Worm (Caenorhabditis elegans) whole organism, L3 larva: Measurements from ENCODE around the gene lgc-7.

ENCODE experiments used
- aly-2 ChIP-seq: fragments of 150-350 bp; optimal IDR thresholded peaks from 2 replicates; lab custom pipeline; 2014; ENCODE audit warnings: missing biosample characterization, missing genetic modification characterization
- ama-1 ChIP-seq: fragments of 150-350 bp; optimal IDR thresholded peaks from 2 replicates; lab custom pipeline; 2018
- ceh-28 ChIP-seq: fragments of 150-350 bp; optimal IDR thresholded peaks from 2 replicates; lab custom pipeline; 2014; ENCODE audit warnings: missing biosample characterization, missing genetic modification reagents, missing genetic modification characterization
- ceh-82 ChIP-seq: fragments of 150-350 bp; optimal IDR thresholded peaks from 2 replicates; lab custom pipeline; 2014; ENCODE audit warnings: missing biosample characterization, missing genetic modification characterization
- elt-1 ChIP-seq: fragments of 150-350 bp; optimal IDR thresholded peaks from 2 replicates; lab custom pipeline; 2014; ENCODE audit warnings: missing biosample characterization, missing genetic modification characterization
- elt-2 ChIP-seq: sonication (generic microtip); optimal IDR thresholded peaks from 2 replicates; lab custom pipeline; 2016; ENCODE audit warnings: missing genetic modification reagents, mild to moderate bottlenecking, missing genetic modification characterization, missing compliant biosample characterization
- elt-3 ChIP-seq, 3 experiments: fragments of 150-350 bp in 1 of 3; sonication (generic microtip) in 2 of 3; optimal IDR thresholded peaks; 2 replicates in 2 of 3; 4 replicates in 1 of 3; lab custom pipeline; 2014 to 2017; ENCODE audit warnings: missing biosample characterization in 3 of 3, missing genetic modification characterization in 3 of 3
- fkh-10 ChIP-seq: sonication (generic microtip); optimal IDR thresholded peaks from 2 replicates; lab custom pipeline; 2017; ENCODE audit warnings: missing biosample characterization, missing genetic modification reagents, missing genetic modification characterization
- hmg-11 ChIP-seq: sonication (generic microtip); optimal IDR thresholded peaks from 2 replicates; lab custom pipeline; 2016; ENCODE audit warnings: missing genetic modification characterization, missing compliant biosample characterization
- lin-15B ChIP-seq: fragments of 150-350 bp; optimal IDR thresholded peaks from 2 replicates; lab custom pipeline; 2014; ENCODE audit warnings: missing biosample characterization, missing genetic modification characterization
- lin-39 ChIP-seq: fragments of 150-350 bp; optimal IDR thresholded peaks from 2 replicates; lab custom pipeline; 2018; ENCODE audit warnings: missing biosample characterization, missing genetic modification reagents, missing genetic modification characterization
- lsy-12 ChIP-seq: sonication (generic microtip); optimal IDR thresholded peaks from 2 replicates; lab custom pipeline; 2016; ENCODE audit warnings: mild to moderate bottlenecking, missing genetic modification characterization, missing compliant biosample characterization
- mdl-1 ChIP-seq: fragments of 150-350 bp; optimal IDR thresholded peaks from 2 replicates; lab custom pipeline; 2014; ENCODE audit warnings: missing biosample characterization, missing genetic modification characterization
- nfya-1 ChIP-seq: sonication (generic microtip); optimal IDR thresholded peaks from 2 replicates; lab custom pipeline; 2017; ENCODE audit warnings: missing genetic modification characterization, mild to moderate bottlenecking, missing compliant biosample characterization, antibody characterized with exemption, moderate library complexity; ENCODE audit not compliant: insufficient read depth
- nhr-23 ChIP-seq: fragments of 150-350 bp; optimal IDR thresholded peaks from 2 replicates; lab custom pipeline; 2014; ENCODE audit warnings: missing biosample characterization, missing genetic modification reagents, missing genetic modification characterization
- nhr-237 ChIP-seq: fragments of 150-350 bp; optimal IDR thresholded peaks from 2 replicates; lab custom pipeline; 2014; ENCODE audit warnings: missing biosample characterization, missing genetic modification characterization
- pha-4 ChIP-seq: fragments of 150-350 bp; optimal IDR thresholded peaks from 2 replicates; lab custom pipeline; 2014; ENCODE audit warnings: missing biosample characterization, missing genetic modification reagents, missing genetic modification characterization
- pqm-1 ChIP-seq: fragments of 150-350 bp; optimal IDR thresholded peaks from 2 replicates; lab custom pipeline; 2017; ENCODE audit warnings: missing biosample characterization, missing genetic modification characterization, inconsistent platforms
- sea-2 ChIP-seq: fragments of 150-350 bp; sonication (generic microtip); optimal IDR thresholded peaks from 4 replicates; lab custom pipeline; 2014; ENCODE audit warnings: missing biosample characterization, missing genetic modification reagents, missing genetic modification characterization
- skn-1 ChIP-seq: fragments of 150-350 bp; optimal IDR thresholded peaks from 2 replicates; lab custom pipeline; 2014; ENCODE audit warnings: missing biosample characterization, missing genetic modification characterization
- snpc-4 ChIP-seq: fragments of 150-350 bp; optimal IDR thresholded peaks from 2 replicates; lab custom pipeline; 2014; ENCODE audit warnings: missing biosample characterization, missing genetic modification characterization
- ztf-11 ChIP-seq: fragments of 150-350 bp; optimal IDR thresholded peaks from 2 replicates; lab custom pipeline; 2014; ENCODE audit warnings: missing biosample characterization, missing genetic modification characterization
- ztf-4 ChIP-seq: fragments of 150-350 bp; optimal IDR thresholded peaks from 2 replicates; lab custom pipeline; 2014; ENCODE audit warnings: missing biosample characterization, missing genetic modification characterization

lgc-7 gene

DNA sequence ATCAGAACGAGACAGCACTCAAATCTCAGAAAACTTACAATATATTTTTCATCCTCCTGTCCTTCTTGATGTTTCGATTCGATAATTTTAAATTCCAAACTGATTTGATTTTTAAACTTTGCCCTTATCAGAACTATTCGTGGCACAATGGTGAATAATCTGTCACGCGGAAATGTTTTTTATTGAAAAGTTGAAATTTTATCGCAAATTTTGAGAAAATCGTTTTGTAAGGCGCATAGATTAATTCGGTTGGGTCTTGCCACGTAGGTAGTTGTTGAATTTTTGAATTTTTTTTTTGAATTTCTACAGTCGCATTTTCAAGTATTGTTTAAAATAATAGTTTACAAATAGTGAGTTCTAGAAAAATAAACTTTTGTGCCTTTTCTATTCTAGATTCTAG, 51.5 kb downstream of the lgc-7 start, which contains the start of gene ptp-5.2:
TSS of gene ptp-5.2 (minus strand) at position 101 of the 400 bp plus-strand sequence.
- TF ChIP-seq lsy-12 (tag; lab: Kevin White, UChicago) (no peak), aly-2 (tag; lab: Kevin White, UChicago) (no peak), hmg-11 (tag; lab: Kevin White, UChicago) (no peak), elt-3 (tag; optimal IDR thresholded peaks at IDR 0.05; lab: Kevin White, UChicago) (no peak), ceh-82 (tag; lab: Kevin White, UChicago) (no peak), ceh-28 (tag; lab: Kevin White, UChicago) (no peak), ztf-11 (tag; lab: Kevin White, UChicago) (no peak), elt-2 (no peak), ztf-4 (tag; lab: Kevin White, UChicago) (no peak), nhr-237 (tag; lab: Kevin White, UChicago) (no peak), snpc-4 (tag; lab: Kevin White, UChicago) (no peak), fkh-10 (GFP tag; lab: Kevin White, UChicago) (no peak), sea-2 (GFP tag; lab: Kevin White, UChicago) (no peak), skn-1 (no peak), pha-4 (tag; lab: Kevin White, UChicago) (no peak), nhr-23 (tag; lab: Kevin White, UChicago) (no peak)
- TF ChIP-seq, all 47 proteins: peak for 0

DNA sequence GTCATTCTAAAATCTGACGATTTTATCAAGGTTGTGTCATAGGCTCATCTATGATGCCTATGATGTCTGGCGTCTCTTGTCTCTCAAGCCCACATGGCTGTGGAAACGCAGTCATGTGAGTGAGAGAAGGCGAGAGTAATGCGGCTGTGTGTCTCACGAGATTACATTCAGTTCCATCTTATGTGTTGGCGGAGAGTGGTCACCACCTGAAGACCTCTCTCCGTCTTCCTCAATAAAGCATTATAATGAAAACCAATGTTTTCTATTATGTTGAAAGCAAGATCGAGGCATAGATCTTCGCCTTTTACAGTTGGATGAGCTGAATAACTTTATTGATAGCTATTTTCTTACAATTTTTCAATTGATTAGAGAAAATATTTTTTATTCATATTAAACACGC, 54.0 kb downstream of the lgc-7 start:
- TF ChIP-seq lin-39 = peak; percentile 56
- TF ChIP-seq nfya-1 = peak; percentile 69
- peak; percentile 8 for TF ChIP-seq ceh-28 (tag; lab: Kevin White, UChicago)
- TF ChIP-seq snpc-4 (tag; lab: Kevin White, UChicago) = peak; percentile 31
- TF ChIP-seq mdl-1 (tag; lab: Kevin White, UChicago) = peak; percentile 28
- TF ChIP-seq ama-1 (lab: Kevin White, UChicago) = peak; percentile 34
- TF ChIP-seq nhr-23 (tag; lab: Kevin White, UChicago) = peak; percentile 28
- TF ChIP-seq pqm-1 = peak; percentile 4
- TF ChIP-seq elt-1 (tag; lab: Kevin White, UChicago) = peak; percentile 32
- peak; percentile 50 for TF ChIP-seq lin-15B (tag; lab: Kevin White, UChicago)
- peak; percentile 26 for TF ChIP-seq elt-2
- peak; percentile 54 for TF ChIP-seq hmg-11 (tag; lab: Kevin White, UChicago)

DNA sequence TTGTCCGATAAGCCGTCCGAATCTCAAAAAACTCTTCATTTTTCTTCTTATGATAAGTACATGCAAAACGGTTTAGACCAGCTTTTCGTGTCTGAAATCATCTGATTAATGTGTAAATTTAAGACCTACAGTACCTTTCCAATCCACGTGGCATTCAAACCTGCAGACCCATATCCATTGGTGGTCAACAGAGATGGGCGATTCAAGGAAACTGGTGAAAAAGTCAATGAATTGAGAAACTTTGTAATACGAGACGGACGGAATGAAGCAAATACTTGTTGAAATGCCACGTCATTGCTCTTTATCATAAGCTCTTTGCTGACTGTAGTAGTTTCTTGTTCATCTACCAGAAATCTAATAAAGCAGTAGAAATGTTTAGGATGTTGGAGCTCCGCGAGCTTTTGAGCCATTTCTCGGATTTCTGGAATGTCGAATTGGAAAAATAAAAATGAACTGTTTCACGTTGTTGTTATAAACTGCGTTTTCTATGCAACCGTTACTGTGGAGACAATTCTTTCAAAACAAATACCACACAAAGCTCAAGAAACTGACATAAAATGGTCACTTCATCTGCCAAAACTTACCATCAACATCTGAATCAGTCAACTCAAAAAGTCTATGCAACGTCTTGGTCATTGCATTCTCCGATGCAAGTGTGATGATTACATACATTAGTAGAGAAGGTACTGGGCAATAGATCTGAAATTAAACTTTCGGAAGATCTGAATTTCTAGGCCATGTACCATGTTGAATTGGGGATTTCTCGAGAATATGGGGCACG, 54.7 kb downstream of the lgc-7 start:
- TF ChIP-seq mdl-1 (tag; lab: Kevin White, UChicago) (no peak), ama-1 (lab: Kevin White, UChicago) (peak; percentile 68)
